Fruit fly (Drosophila melanogaster) Kc167 (cell line): ENCODE results near the gene CG2218.

Experiments used
- Myc ChIP-seq: fragments of >200 bp; optimal IDR thresholded peaks from 2 replicates; lab custom pipeline; 2017; ENCODE audit warnings: missing external identifiers
- Sin3A ChIP-seq: fragments of >200 bp; optimal IDR thresholded peaks from 2 replicates; lab custom pipeline; 2018; ENCODE audit warnings: missing external identifiers
- h ChIP-seq: fragments of >200 bp; optimal IDR thresholded peaks from 3 replicates; lab custom pipeline; 2018; ENCODE audit warnings: missing external identifiers
- psq ChIP-seq: fragments of >200 bp; optimal IDR thresholded peaks from 2 replicates; lab custom pipeline; 2017; ENCODE audit warnings: missing external identifiers
- ttk ChIP-seq: sonication (Bioruptor generic); optimal IDR thresholded peaks from 2 replicates; lab custom pipeline; 2017; ENCODE audit warnings: missing external identifiers

DNA sequence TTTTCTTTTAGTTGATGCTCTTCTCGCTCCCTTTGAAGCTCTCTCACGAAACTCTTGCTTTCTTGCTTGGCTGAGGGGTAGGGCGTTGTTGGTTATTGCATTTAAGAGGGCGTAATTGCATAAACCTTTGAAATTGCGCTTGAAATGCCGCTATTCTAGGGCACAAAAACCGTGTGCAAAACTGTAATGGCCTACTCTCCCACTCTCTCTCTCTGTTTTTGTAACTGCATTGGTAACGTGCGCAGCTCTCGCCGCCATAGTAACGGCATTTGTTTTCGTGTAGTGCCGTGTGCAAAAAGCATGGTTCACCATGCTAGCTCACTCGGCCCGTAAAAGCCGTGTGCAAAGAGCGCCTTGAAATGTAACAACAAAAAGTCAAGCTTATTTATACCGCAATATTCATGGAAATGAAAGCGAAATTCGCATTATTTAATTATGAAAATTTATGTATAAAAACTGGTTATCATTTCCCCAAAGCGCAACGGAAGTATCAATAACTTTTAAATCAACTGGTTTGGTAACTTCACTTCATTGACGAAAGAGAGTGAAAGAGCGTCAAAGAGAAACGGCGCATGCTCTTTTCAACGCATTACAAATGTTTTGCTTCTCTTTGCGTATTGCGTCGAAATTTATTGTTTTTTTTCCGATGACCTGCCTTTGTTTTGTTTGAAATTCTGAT lies 41.2 kb downstream of the CG2218 start:
- no peak for TF ChIP-seq Sin3A (lab: Kevin White, UChicago)
- no peak for TF ChIP-seq ttk (lab: Kevin White, UChicago)
- no peak for TF ChIP-seq Myc (lab: Kevin White, UChicago)
- no peak for TF ChIP-seq h (lab: Kevin White, UChicago)
- no peak for TF ChIP-seq psq (lab: Kevin White, UChicago)
